Fruit fly (Drosophila melanogaster) Kc167 (cell line): Measurements from ENCODE around the gene CG15027.

ENCODE experiments used
- Myc ChIP-seq: fragments of >200 bp; optimal IDR thresholded peaks from 2 replicates; lab custom pipeline; 2017; ENCODE audit warnings: missing external identifiers
- Sin3A ChIP-seq: fragments of >200 bp; optimal IDR thresholded peaks from 2 replicates; lab custom pipeline; 2018; ENCODE audit warnings: missing external identifiers
- h ChIP-seq: fragments of >200 bp; optimal IDR thresholded peaks from 3 replicates; lab custom pipeline; 2018; ENCODE audit warnings: missing external identifiers
- insv ChIP-seq: fragments of >200 bp; optimal IDR thresholded peaks from 3 replicates; lab custom pipeline; 2018; ENCODE audit warnings: missing external identifiers
- psq ChIP-seq: fragments of >200 bp; optimal IDR thresholded peaks from 2 replicates; lab custom pipeline; 2017; ENCODE audit warnings: missing external identifiers
- ttk ChIP-seq: sonication (Bioruptor generic); optimal IDR thresholded peaks from 2 replicates; lab custom pipeline; 2017; ENCODE audit warnings: missing external identifiers

DNA sequence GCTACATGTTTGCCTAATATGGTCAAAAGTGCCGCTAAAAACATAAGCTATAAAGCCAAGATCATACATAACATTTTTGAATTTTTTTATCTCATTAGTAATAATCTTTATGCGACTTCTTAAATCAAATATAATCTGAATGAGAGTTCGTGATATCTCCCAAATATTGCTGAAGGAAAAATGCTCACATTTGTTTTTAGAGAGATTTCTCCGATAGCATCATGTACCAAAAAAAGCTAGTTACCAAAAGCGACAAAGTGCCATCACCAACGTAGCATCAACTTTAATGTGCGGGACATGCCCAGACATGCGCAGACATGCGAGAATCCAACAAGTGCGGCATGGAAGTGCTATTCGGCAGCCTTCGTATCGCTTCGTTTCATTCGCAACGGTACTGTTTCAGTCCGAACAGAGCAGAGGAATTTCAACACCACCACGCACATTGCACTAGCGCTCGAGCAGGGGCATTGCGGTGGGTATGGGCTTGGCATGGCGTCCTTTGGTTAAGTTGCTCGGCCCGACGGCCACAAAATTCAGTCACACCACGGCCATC is 3.6 kb upstream of the CG15027 start, which contains the start of gene Rab3-GEF:
- TF ChIP-seq psq (lab: Kevin White, UChicago) (no peak), Sin3A (lab: Kevin White, UChicago) (no peak), h (lab: Kevin White, UChicago) (no peak), Myc (no peak), insv (lab: Kevin White, UChicago) (no peak), ttk (lab: Kevin White, UChicago) (no peak)
